Worm (Caenorhabditis elegans) whole organism, L2 larva: ENCODE data around the gene pals-16.
"Not testable (repeated sequence)": the region's sequence is repeated elsewhere in the genome, so short reads cannot be mapped to it uniquely, and the experiment has no call there.

Experiments
- C34F6.9 ChIP-seq: fragments of 150-350 bp; optimal IDR thresholded peaks from 2 replicates; lab custom pipeline; 2014; ENCODE audit warnings: missing biosample characterization, missing genetic modification characterization
- blmp-1 ChIP-seq: sonication (generic microtip); optimal IDR thresholded peaks from 2 replicates; lab custom pipeline; 2017; ENCODE audit warnings: missing genetic modification characterization, mild to moderate bottlenecking, missing compliant biosample characterization, antibody characterized with exemption, moderate library complexity; ENCODE audit not compliant: insufficient read depth
- crh-2 ChIP-seq: sonication (generic microtip); optimal IDR thresholded peaks from 2 replicates; lab custom pipeline; 2017; ENCODE audit warnings: missing biosample characterization, missing genetic modification characterization
- elt-3 ChIP-seq: sonication (generic microtip); optimal IDR thresholded peaks from 2 replicates; lab custom pipeline; 2017; ENCODE audit warnings: missing biosample characterization, missing genetic modification characterization
- mab-5 ChIP-seq: fragments of 150-350 bp; optimal IDR thresholded peaks from 2 replicates; lab custom pipeline; 2014; ENCODE audit warnings: missing biosample characterization, missing genetic modification characterization
- nhr-11 ChIP-seq: fragments of 150-350 bp; optimal IDR thresholded peaks from 2 replicates; lab custom pipeline; 2014; ENCODE audit warnings: missing biosample characterization, missing genetic modification characterization
- nhr-25 ChIP-seq: fragments of 150-350 bp; sonication (generic microtip); optimal IDR thresholded peaks from 3 replicates; lab custom pipeline; 2014; ENCODE audit warnings: missing biosample characterization, missing genetic modification characterization
- skn-1 ChIP-seq: sonication (generic microtip); optimal IDR thresholded peaks from 2 replicates; lab custom pipeline; 2017; ENCODE audit warnings: missing biosample characterization, missing genetic modification characterization
- unc-62 ChIP-seq: fragments of 150-350 bp; optimal IDR thresholded peaks from 2 replicates; lab custom pipeline; 2014; ENCODE audit warnings: missing biosample characterization, missing genetic modification reagents, missing genetic modification characterization
- zag-1 ChIP-seq: fragments of 150-350 bp; optimal IDR thresholded peaks from 2 replicates; lab custom pipeline; 2014; ENCODE audit warnings: missing biosample characterization, missing genetic modification characterization

DNA sequence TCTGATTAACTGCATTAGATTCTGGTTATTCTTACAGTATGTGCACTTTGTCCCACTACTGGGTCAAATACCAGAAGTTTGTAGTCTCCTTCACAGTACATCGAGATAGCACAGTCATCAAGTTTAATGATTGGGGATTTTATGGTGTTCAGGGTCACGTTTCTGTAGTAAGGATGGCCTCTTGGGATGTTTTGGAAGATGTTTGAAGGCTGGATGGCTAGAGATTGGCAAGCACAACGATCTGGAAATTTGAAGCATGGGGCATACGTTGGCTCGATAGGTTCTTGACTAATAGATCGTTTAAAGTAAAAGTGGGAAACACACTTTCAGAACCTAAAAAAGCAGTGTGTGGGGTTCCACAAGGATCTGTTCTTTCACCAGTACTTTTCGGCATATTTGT lies 41.8 kb upstream of the pals-16 start, which contains the start of gene Y82E9BR.8:
- not testable (repeated sequence) for TF ChIP-seq nhr-11 (tag; lab: Kevin White, UChicago); skn-1; nhr-25 (tag; lab: Kevin White, UChicago); elt-3; mab-5 (tag; lab: Kevin White, UChicago); C34F6.9 (tag; lab: Kevin White, UChicago); blmp-1 (tag; lab: Kevin White, UChicago); zag-1; unc-62 (GFP tag; lab: Kevin White, UChicago); crh-2 (tag; lab: Kevin White, UChicago)
